Worm (Caenorhabditis elegans) whole organism, early embryonic: ENCODE data around the gene nhr-256.

Experiments
- B0310.2 ChIP-seq: sonication (generic microtip); optimal IDR thresholded peaks from 2 replicates; lab custom pipeline; 2016; ENCODE audit warnings: mild to moderate bottlenecking, missing genetic modification characterization, missing compliant biosample characterization
- F13C5.2 ChIP-seq: sonication (generic microtip); optimal IDR thresholded peaks from 2 replicates; lab custom pipeline; 2017; ENCODE audit warnings: mild to moderate bottlenecking, missing genetic modification characterization, inconsistent platforms, missing compliant biosample characterization
- aly-1 ChIP-seq: sonication (generic microtip); optimal IDR thresholded peaks from 2 replicates; lab custom pipeline; 2016; ENCODE audit warnings: missing genetic modification characterization, missing compliant biosample characterization
- ama-1 ChIP-seq: fragments of 150-350 bp; optimal IDR thresholded peaks from 2 replicates; lab custom pipeline; 2014
- ceh-13 ChIP-seq: fragments of 200-800 bp; sonication (Bioruptor generic); optimal IDR thresholded peaks from 2 replicates; lab custom pipeline; 2018; ENCODE audit warnings: mild to moderate bottlenecking, missing genetic modification characterization, missing compliant biosample characterization
- ceh-36 ChIP-seq: sonication (generic microtip); optimal IDR thresholded peaks from 2 replicates; lab custom pipeline; 2016; ENCODE audit warnings: missing genetic modification characterization, inconsistent platforms, missing compliant biosample characterization
- ets-7 ChIP-seq: sonication (generic microtip); optimal IDR thresholded peaks from 2 replicates; lab custom pipeline; 2016; ENCODE audit warnings: missing genotype, missing genetic modification characterization, missing compliant biosample characterization
- flt-1 ChIP-seq: fragments of 200-800 bp; sonication (Bioruptor generic); IDR thresholded peaks from 2 replicates; pipeline ENCODE4 v1.3.6; 2022; ENCODE audit warnings: missing genetic modification characterization, missing compliant biosample characterization
- hmbx-1 ChIP-seq: sonication (generic microtip); optimal IDR thresholded peaks from 2 replicates; lab custom pipeline; 2016; ENCODE audit warnings: mild to moderate bottlenecking, missing genetic modification characterization, missing compliant biosample characterization
- hmg-4 ChIP-seq: fragments of 200-800 bp; sonication (Bioruptor generic); optimal IDR thresholded peaks from 2 replicates; lab custom pipeline; 2018; ENCODE audit warnings: mild to moderate bottlenecking, missing genetic modification characterization, missing compliant biosample characterization
- hnd-1 ChIP-seq: sonication (generic microtip); optimal IDR thresholded peaks from 2 replicates; lab custom pipeline; 2016; ENCODE audit warnings: missing genetic modification characterization, missing compliant biosample characterization
- pes-1 ChIP-seq: fragments of 200-800 bp; sonication (Bioruptor generic); IDR thresholded peaks from 2 replicates; pipeline ENCODE4 v1.3.6; 2022; ENCODE audit warnings: missing genetic modification reagents, missing genetic modification characterization, missing compliant biosample characterization
- scrt-1 ChIP-seq: fragments of 200-800 bp; sonication (Bioruptor generic); IDR thresholded peaks from 2 replicates; pipeline ENCODE4 v1.3.6; 2022; ENCODE audit warnings: missing genetic modification characterization, missing compliant biosample characterization
- sea-1 ChIP-seq: fragments of 200-800 bp; sonication (Bioruptor generic); conservative IDR thresholded peaks from 2 replicates; pipeline ENCODE4 v1.3.6; 2022; ENCODE audit warnings: missing genetic modification characterization, missing compliant biosample characterization
- tbx-11 ChIP-seq: fragments of 200-800 bp; sonication (Bioruptor generic); IDR thresholded peaks from 2 replicates; pipeline ENCODE4 v1.3.6; 2022; ENCODE audit warnings: missing genetic modification characterization, missing compliant biosample characterization
- tbx-37 ChIP-seq: fragments of 200-800 bp; sonication (Bioruptor generic); conservative IDR thresholded peaks from 2 replicates; pipeline ENCODE4 v1.3.6; 2022; ENCODE audit warnings: missing genetic modification reagents, missing genetic modification characterization, missing compliant biosample characterization
- tra-4 ChIP-seq: sonication (generic microtip); optimal IDR thresholded peaks from 2 replicates; lab custom pipeline; 2017; ENCODE audit warnings: missing genetic modification characterization, missing compliant biosample characterization

Gene nhr-256

DNA sequence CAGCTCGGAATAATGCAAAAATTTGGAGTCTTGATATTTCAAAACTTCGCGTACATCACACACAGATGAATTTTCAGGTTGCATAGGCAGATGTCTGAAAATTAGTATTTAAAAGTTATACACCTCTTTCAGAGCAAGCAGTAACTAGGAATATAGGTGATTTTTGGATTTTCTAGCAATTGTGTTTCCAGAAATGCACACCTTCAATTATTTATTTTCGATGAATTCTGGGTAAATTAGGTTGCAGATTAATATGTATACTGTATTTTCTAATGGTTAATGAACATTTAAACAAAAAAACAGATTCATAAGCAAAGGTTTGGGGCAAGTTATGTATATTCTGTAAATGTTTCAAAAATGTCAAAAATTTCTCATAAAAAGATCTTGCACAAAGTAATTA is 2.5 kb upstream of the nhr-256 start, which contains the start of gene srab-25:
Gene srab-25, minus strand, starts transcription at position 101 of the 400 bp plus-strand sequence.
- TF ChIP-seq tra-4 (tag; lab: Kevin White, UChicago) (no peak), scrt-1 (GFP tag; lab: Robert Waterston, UW) (no peak), hmbx-1 (tag; lab: Kevin White, UChicago) (no peak), ets-7 (tag; lab: Kevin White, UChicago) (no peak), tbx-37 (GFP tag; lab: Robert Waterston, UW) (no peak), hmg-4 (GFP tag; lab: Kevin White, UChicago) (no peak), pes-1 (GFP tag; lab: Robert Waterston, UW) (no peak), ceh-36 (tag; lab: Kevin White, UChicago) (no peak), flt-1 (GFP tag; lab: Robert Waterston, UW) (no peak), aly-1 (tag; lab: Kevin White, UChicago) (no peak), tbx-11 (no peak), ceh-13 (GFP tag; lab: Kevin White, UChicago) (no peak), sea-1 (GFP tag; lab: Robert Waterston, UW) (no peak), B0310.2 (tag; lab: Kevin White, UChicago) (no peak), hnd-1 (tag; lab: Kevin White, UChicago) (no peak), ama-1 (lab: Kevin White, UChicago) (no peak), F13C5.2 (tag; lab: Kevin White, UChicago) (no peak)

DNA sequence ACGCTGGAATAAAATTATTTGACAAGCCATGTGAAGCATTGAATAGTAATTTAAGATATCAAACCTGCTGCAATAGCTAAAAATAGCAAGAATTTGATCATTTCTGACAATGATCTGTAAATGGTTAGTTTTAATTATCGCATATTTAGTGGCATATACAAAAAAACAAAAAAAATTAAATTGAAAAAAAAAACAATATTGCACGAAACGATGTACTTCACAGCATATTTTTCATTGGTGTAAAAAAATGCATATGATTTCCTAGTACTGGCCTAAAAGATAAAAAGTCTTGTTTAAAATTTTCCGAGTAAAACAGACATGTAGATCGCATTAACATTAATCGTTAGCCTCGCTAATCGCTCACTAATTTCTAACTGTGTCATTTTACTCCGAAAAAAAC is 5.5 kb downstream of the nhr-256 start, which contains the start of gene ZK697.8:
Gene ZK697.8, minus strand, starts transcription at position 101 of the 400 bp plus-strand sequence.
- TF ChIP-seq tbx-37 (GFP tag; lab: Robert Waterston, UW) (no peak), sea-1 (GFP tag; lab: Robert Waterston, UW) (no peak), ceh-36 (tag; lab: Kevin White, UChicago) (no peak), B0310.2 (tag; lab: Kevin White, UChicago) (no peak), hmbx-1 (tag; lab: Kevin White, UChicago) (no peak), tra-4 (tag; lab: Kevin White, UChicago) (no peak), aly-1 (tag; lab: Kevin White, UChicago) (no peak), tbx-11 (no peak), ama-1 (lab: Kevin White, UChicago) (no peak), F13C5.2 (tag; lab: Kevin White, UChicago) (no peak), pes-1 (GFP tag; lab: Robert Waterston, UW) (no peak), hmg-4 (GFP tag; lab: Kevin White, UChicago) (no peak), hnd-1 (tag; lab: Kevin White, UChicago) (no peak), ceh-13 (GFP tag; lab: Kevin White, UChicago) (no peak), flt-1 (GFP tag; lab: Robert Waterston, UW) (no peak), scrt-1 (GFP tag; lab: Robert Waterston, UW) (no peak)

DNA sequence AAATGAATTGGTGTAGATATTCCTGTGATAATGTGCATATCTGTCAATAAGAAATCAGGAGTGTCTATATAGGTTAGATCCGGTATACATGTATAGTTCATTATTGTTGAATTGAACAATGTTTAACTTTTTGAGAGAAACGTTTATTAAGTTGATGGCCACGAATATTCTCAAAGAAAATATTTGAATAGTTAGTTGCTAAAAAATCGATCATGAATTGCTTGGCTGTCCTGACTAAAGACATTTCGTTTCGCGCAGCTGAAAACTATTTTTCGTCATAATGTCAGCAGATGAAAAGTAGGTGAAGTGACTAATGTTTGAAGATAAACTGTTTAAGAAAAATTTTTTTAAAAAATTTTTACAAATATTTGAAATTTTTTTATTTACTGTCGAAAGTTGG is 7.9 kb downstream of the nhr-256 start, which contains the start of gene srh-199:
Gene srh-199, minus strand, starts transcription at position 101 of the 400 bp plus-strand sequence.
- TF ChIP-seq ceh-13 (GFP tag; lab: Kevin White, UChicago) (no peak), hmbx-1 (tag; lab: Kevin White, UChicago) (no peak), hmg-4 (GFP tag; lab: Kevin White, UChicago) (no peak), ama-1 (lab: Kevin White, UChicago) (no peak), sea-1 (GFP tag; lab: Robert Waterston, UW) (no peak), ets-7 (tag; lab: Kevin White, UChicago) (no peak), tra-4 (tag; lab: Kevin White, UChicago) (no peak), ceh-36 (tag; lab: Kevin White, UChicago) (no peak), hnd-1 (tag; lab: Kevin White, UChicago) (no peak), flt-1 (GFP tag; lab: Robert Waterston, UW) (no peak), B0310.2 (tag; lab: Kevin White, UChicago) (no peak), tbx-11 (no peak), aly-1 (tag; lab: Kevin White, UChicago) (no peak), scrt-1 (GFP tag; lab: Robert Waterston, UW) (no peak)

DNA sequence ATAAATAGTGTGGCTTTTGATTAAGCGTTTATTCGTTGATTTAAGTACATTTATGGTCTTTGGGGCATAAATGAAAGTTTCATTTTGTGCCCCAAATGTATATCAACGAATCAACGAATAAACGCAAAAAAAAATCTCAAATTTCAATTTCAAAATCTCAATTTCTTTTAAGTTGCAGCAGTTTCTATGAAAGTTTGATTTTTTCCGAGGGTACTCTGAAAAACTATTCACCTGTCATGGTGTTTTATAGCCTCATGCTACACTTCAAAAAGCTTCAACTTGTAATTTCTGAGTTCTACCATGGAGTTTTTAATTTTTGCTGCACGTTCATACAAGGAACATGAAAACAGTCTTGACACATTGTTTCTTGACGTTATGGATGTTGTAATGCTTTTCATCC is 8.9 kb downstream of the nhr-256 start, which contains the start of gene ZK697.1:
Gene ZK697.1, plus strand, starts transcription at position 301 of the 400 bp plus-strand sequence.
- TF ChIP-seq ceh-13 (GFP tag; lab: Kevin White, UChicago) (no peak), pes-1 (GFP tag; lab: Robert Waterston, UW) (no peak), aly-1 (tag; lab: Kevin White, UChicago) (no peak), F13C5.2 (tag; lab: Kevin White, UChicago) (no peak), B0310.2 (tag; lab: Kevin White, UChicago) (no peak)

DNA sequence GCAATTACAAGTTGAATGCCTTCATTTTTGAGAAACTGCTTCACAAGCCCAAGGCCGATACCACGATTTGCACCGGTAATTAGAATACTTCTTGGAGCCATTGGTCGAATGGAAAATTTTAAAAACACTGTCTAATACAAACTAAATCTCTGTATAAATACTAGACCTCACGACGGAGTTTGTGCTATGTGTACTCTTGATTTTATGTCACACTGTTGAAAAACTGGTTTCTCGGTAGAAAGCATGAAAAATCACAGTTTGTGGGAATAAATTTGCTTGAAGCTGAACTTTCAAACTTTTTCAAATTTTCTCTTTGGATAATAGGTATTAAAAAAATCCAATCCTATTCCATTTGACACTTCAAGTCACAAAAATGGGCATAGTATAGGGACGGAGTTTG is 12.0 kb downstream of the nhr-256 start, which contains the start of gene ZK697.14:
Gene ZK697.14, minus strand, starts transcription at position 101 of the 400 bp plus-strand sequence.
- no peak for TF ChIP-seq pes-1 (GFP tag; lab: Robert Waterston, UW)
- no peak for TF ChIP-seq ceh-36 (tag; lab: Kevin White, UChicago)
- no peak for TF ChIP-seq ceh-13 (GFP tag; lab: Kevin White, UChicago)
- no peak for TF ChIP-seq hmg-4 (GFP tag; lab: Kevin White, UChicago)
- TF ChIP-seq hmbx-1 (tag; lab: Kevin White, UChicago): no peak
- TF ChIP-seq B0310.2 (tag; lab: Kevin White, UChicago): no peak
- TF ChIP-seq scrt-1 (GFP tag; lab: Robert Waterston, UW): no peak
- TF ChIP-seq tbx-11: no peak
- TF ChIP-seq aly-1 (tag; lab: Kevin White, UChicago): no peak
- no peak for TF ChIP-seq hnd-1 (tag; lab: Kevin White, UChicago)
- TF ChIP-seq ets-7 (tag; lab: Kevin White, UChicago): no peak
- TF ChIP-seq F13C5.2 (tag; lab: Kevin White, UChicago): no peak
- TF ChIP-seq flt-1 (GFP tag; lab: Robert Waterston, UW): no peak
- no peak for TF ChIP-seq ama-1 (lab: Kevin White, UChicago)
- TF ChIP-seq tbx-37 (GFP tag; lab: Robert Waterston, UW): no peak
- TF ChIP-seq sea-1 (GFP tag; lab: Robert Waterston, UW): no peak
- TF ChIP-seq tra-4 (tag; lab: Kevin White, UChicago): no peak

DNA sequence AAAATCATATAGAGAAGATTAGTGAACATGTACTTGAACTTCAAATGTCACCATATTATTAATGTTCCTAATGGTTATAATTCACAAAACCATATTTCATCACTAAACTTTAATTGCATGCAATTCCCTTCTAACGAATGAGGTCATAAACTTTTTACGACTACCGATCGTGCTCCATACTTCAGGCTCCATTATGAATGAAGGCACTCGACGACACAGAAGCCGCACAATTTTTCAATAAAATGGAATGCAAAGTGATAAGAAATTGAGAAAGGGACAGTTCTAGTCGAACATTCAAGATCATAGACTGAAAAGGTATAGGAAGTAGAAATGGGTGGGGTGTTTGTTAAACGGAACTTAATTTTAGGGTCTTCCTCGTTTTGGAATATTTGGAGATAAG is 12.5 kb downstream of the nhr-256 start:
- TF ChIP-seq hmbx-1 (tag; lab: Kevin White, UChicago): no peak
- TF ChIP-seq sea-1 (GFP tag; lab: Robert Waterston, UW): no peak
- TF ChIP-seq tbx-11: no peak
- no peak for TF ChIP-seq aly-1 (tag; lab: Kevin White, UChicago)
